Worm (Caenorhabditis elegans) whole organism, midembryonic: ENCODE results near the gene lst-4.

Source experiments
- T22C8.4 ChIP-seq: fragments of 200-800 bp; sonication (Bioruptor generic); IDR thresholded peaks from 2 replicates; pipeline ENCODE4 v1.3.6; 2022; ENCODE audit warnings: missing genetic modification characterization, missing compliant biosample characterization
- cog-1 ChIP-seq: sonication (generic microtip); optimal IDR thresholded peaks from 2 replicates; lab custom pipeline; 2016; ENCODE audit warnings: missing genetic modification characterization, missing compliant biosample characterization
- klf-2 ChIP-seq: fragments of 200-800 bp; sonication (Bioruptor generic); conservative IDR thresholded peaks from 2 replicates; pipeline ENCODE4 v1.3.6; 2022; ENCODE audit warnings: missing genetic modification reagents, missing genetic modification characterization, missing compliant biosample characterization
- tab-1 ChIP-seq: fragments of 200-800 bp; sonication (Bioruptor generic); IDR thresholded peaks from 2 replicates; pipeline ENCODE4 v1.3.6; 2022; ENCODE audit warnings: missing genetic modification characterization, missing compliant biosample characterization
- ztf-23 ChIP-seq: fragments of 200-800 bp; sonication (Bioruptor generic); IDR thresholded peaks from 2 replicates; pipeline ENCODE4 v1.3.6; 2022; ENCODE audit warnings: missing genetic modification reagents, missing genetic modification characterization, missing compliant biosample characterization
- ztf-29 ChIP-seq: fragments of 200-800 bp; sonication (Bioruptor generic); IDR thresholded peaks from 2 replicates; pipeline ENCODE4 v1.3.6; 2022; ENCODE audit warnings: missing genetic modification reagents, missing genetic modification characterization, missing compliant biosample characterization

DNA sequence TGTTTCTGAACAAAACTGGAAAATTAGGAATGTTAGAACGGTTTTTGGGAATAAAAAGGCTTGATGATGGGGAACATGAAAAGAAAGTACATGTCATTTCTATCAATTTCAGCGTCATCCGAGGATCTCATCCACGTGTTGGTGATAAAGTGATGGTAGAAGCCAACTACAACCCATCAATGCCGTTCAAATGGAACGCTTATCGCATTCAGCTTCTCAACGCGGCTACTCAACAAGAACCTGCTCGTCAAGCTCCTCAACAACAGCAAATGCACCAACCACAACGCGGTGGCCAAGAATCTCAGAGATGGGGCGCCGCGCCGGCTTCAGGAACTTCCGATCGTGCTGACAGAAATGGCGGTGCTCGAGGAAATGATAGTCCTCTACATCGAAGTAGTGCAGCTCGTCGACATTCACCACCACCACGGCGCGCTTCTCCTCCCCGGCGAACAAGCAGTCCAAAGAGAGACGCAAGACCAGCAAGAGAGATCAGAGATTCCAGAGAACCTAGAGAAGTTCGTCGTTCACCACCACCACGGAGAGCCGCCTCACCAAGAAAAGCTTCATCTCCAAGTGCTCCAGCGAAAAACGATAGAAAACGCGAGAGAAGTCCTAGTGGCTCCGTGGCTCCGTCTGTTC is 2.5 kb upstream of the lst-4 start:
- no peak for TF ChIP-seq klf-2 (GFP tag; lab: Robert Waterston, UW)
- TF ChIP-seq T22C8.4 (GFP tag; lab: Robert Waterston, UW) = no peak
- no peak for TF ChIP-seq cog-1 (tag; lab: Kevin White, UChicago)
- TF ChIP-seq ztf-23 (GFP tag; lab: Robert Waterston, UW) = no peak
- no peak for TF ChIP-seq ztf-29
- TF ChIP-seq tab-1 (GFP tag; lab: Robert Waterston, UW) = no peak
